Fruit fly (Drosophila melanogaster) whole organism, adult: Measurements from ENCODE around the gene CG13613.
A peak's percentile ranks its signal among the peaks of the same experiment; 100 is the strongest.

ENCODE experiments used
- CG11617 ChIP-seq: fragments of 200-800 bp; sonication (Bioruptor generic); optimal IDR thresholded peaks from 2 replicates; lab custom pipeline; 2017; ENCODE audit warnings: mild to moderate bottlenecking, missing biosample characterization, missing genetic modification reagents, missing genetic modification characterization
- CG12768 ChIP-seq: fragments of 200-800 bp; sonication (Bioruptor generic); optimal IDR thresholded peaks from 2 replicates; lab custom pipeline; 2017; ENCODE audit warnings: missing biosample characterization, missing genetic modification characterization, mild to moderate bottlenecking, moderate library complexity, missing genetic modification reagents
- CG14711 ChIP-seq: fragments of 200-800 bp; sonication (Bioruptor generic); optimal IDR thresholded peaks from 2 replicates; lab custom pipeline; 2018; ENCODE audit warnings: missing biosample characterization, mild to moderate bottlenecking, missing genetic modification characterization, moderate library complexity
- CG1620 ChIP-seq: fragments of 200-800 bp; sonication (Bioruptor generic); optimal IDR thresholded peaks from 2 replicates; lab custom pipeline; 2016; ENCODE audit warnings: missing biosample characterization, missing genetic modification characterization
- CG33017 ChIP-seq: fragments of 200-800 bp; sonication (Bioruptor generic); optimal IDR thresholded peaks from 2 replicates; lab custom pipeline; 2018; ENCODE audit warnings: missing biosample characterization, mild to moderate bottlenecking, missing genetic modification characterization, moderate library complexity
- CG5204 ChIP-seq: fragments of 200-800 bp; sonication (Bioruptor generic); optimal IDR thresholded peaks from 2 replicates; lab custom pipeline; 2016; ENCODE audit warnings: missing biosample characterization, missing genetic modification characterization
- CG7045 ChIP-seq: fragments of 200-800 bp; sonication (Bioruptor generic); optimal IDR thresholded peaks from 2 replicates; lab custom pipeline; 2017; ENCODE audit warnings: missing biosample characterization, mild to moderate bottlenecking, missing genetic modification characterization
- CG7101 ChIP-seq: fragments of 200-800 bp; sonication (Bioruptor generic); optimal IDR thresholded peaks from 2 replicates; lab custom pipeline; 2018; ENCODE audit warnings: missing biosample characterization, mild to moderate bottlenecking, missing genetic modification characterization, moderate library complexity
- Clk ChIP-seq: fragments of 200-800 bp; sonication (Bioruptor generic); optimal IDR thresholded peaks from 2 replicates; lab custom pipeline; 2017; ENCODE audit warnings: missing biosample characterization, missing genetic modification characterization
- Crg-1 ChIP-seq: fragments of 200-800 bp; sonication (Bioruptor generic); optimal IDR thresholded peaks from 2 replicates; lab custom pipeline; 2016; ENCODE audit warnings: missing biosample characterization, missing genetic modification characterization
- Hr96 ChIP-seq: fragments of 200-800 bp; sonication (Bioruptor generic); optimal IDR thresholded peaks from 2 replicates; lab custom pipeline; 2016; ENCODE audit warnings: missing biosample characterization, missing genetic modification characterization
- Mnt ChIP-seq: fragments of 200-800 bp; sonication (Bioruptor generic); optimal IDR thresholded peaks from 2 replicates; lab custom pipeline; 2016; ENCODE audit warnings: missing biosample characterization, mild to moderate bottlenecking, missing genetic modification characterization
- bab1 ChIP-seq: fragments of 200-800 bp; sonication (Bioruptor generic); optimal IDR thresholded peaks from 3 replicates; lab custom pipeline; 2019; ENCODE audit warnings: missing biosample characterization, mild to moderate bottlenecking, missing genetic modification characterization, moderate library complexity
- cic ChIP-seq: fragments of 200-800 bp; sonication (Bioruptor generic); optimal IDR thresholded peaks from 2 replicates; lab custom pipeline; 2017; ENCODE audit warnings: missing biosample characterization, mild to moderate bottlenecking, missing genetic modification characterization, moderate library complexity
- cnc ChIP-seq, 2 experiments: fragments of >200 bp; optimal IDR thresholded peaks; 2 replicates each; lab custom pipeline; 2017
- kay ChIP-seq: fragments of 200-800 bp; sonication (Bioruptor generic); peaks from one replicate; lab custom pipeline; 2016; ENCODE audit warnings: missing biosample characterization, missing genetic modification characterization, borderline replicate concordance
- ovo ChIP-seq: fragments of 200-800 bp; sonication (Bioruptor generic); optimal IDR thresholded peaks from 2 replicates; lab custom pipeline; 2016; ENCODE audit warnings: missing biosample characterization, missing genetic modification characterization
- pad ChIP-seq: fragments of 200-800 bp; sonication (Bioruptor generic); optimal IDR thresholded peaks from 3 replicates; lab custom pipeline; 2017; ENCODE audit warnings: missing biosample characterization, missing genetic modification characterization, mild to moderate bottlenecking, moderate library complexity, missing genetic modification reagents
- tj ChIP-seq: fragments of 200-800 bp; sonication (Bioruptor generic); optimal IDR thresholded peaks from 3 replicates; lab custom pipeline; 2017; ENCODE audit warnings: missing biosample characterization, mild to moderate bottlenecking, missing genetic modification characterization, moderate library complexity
- toe ChIP-seq: fragments of 200-800 bp; sonication (Bioruptor generic); optimal IDR thresholded peaks from 2 replicates; lab custom pipeline; 2016; ENCODE audit warnings: missing biosample characterization, missing genetic modification characterization

Gene CG13613

dm6 chr3R:24336622-24337021 is 28.7 kb upstream of the CG13613 start, which contains the start of gene CG6432:
Gene CG6432 (plus strand): TSS chr3R:24336922.
- TF ChIP-seq CG7101 (tag; lab: Kevin White, UChicago): no peak
- TF ChIP-seq cic (GFP tag; lab: Kevin White, UChicago): no peak
- TF ChIP-seq CG5204 (GFP tag; lab: Kevin White, UChicago): no peak
- TF ChIP-seq ovo (GFP tag; lab: Kevin White, UChicago): no peak
- TF ChIP-seq CG1620 (GFP tag; lab: Kevin White, UChicago): no peak
- no peak for TF ChIP-seq toe (GFP tag; lab: Kevin White, UChicago)
- no peak for TF ChIP-seq kay (GFP tag; lab: Kevin White, UChicago)
- TF ChIP-seq tj: no peak
- TF ChIP-seq CG12768 (GFP tag; lab: Kevin White, UChicago): no peak
- no peak for TF ChIP-seq bab1 (GFP tag; lab: Kevin White, UChicago)
- TF ChIP-seq Crg-1 (GFP tag; lab: Kevin White, UChicago): no peak
- no peak for TF ChIP-seq cnc (optimal IDR thresholded peaks at IDR 0.05; lab: Kevin White, UChicago)
- TF ChIP-seq CG7045 (GFP tag; lab: Kevin White, UChicago): no peak
- TF ChIP-seq pad (GFP tag; lab: Kevin White, UChicago): no peak
- no peak for TF ChIP-seq Hr96 (GFP tag; lab: Kevin White, UChicago)
- no peak for TF ChIP-seq Clk
- no peak for TF ChIP-seq CG14711 (tag; lab: Kevin White, UChicago)

- TF ChIP-seq CG11617 (GFP tag; lab: Kevin White, UChicago) (no peak), CG5204 (GFP tag; lab: Kevin White, UChicago) (no peak), Hr96 (GFP tag; lab: Kevin White, UChicago) (no peak), CG7101 (tag; lab: Kevin White, UChicago) (no peak), cic (GFP tag; lab: Kevin White, UChicago) (no peak), bab1 (GFP tag; lab: Kevin White, UChicago) (no peak)
These were observed 24.1 kb upstream of the CG13613 start, which contains the start of gene Ms for dm6 chr3R:24341251-24341650. Gene Ms (plus strand): TSS chr3R:24341551.

- no peak for TF ChIP-seq cnc (optimal IDR thresholded peaks at IDR 0.05; lab: Kevin White, UChicago)
- TF ChIP-seq CG33017 (tag; lab: Kevin White, UChicago): no peak
- TF ChIP-seq CG7101 (tag; lab: Kevin White, UChicago): peak; percentile 59
- TF ChIP-seq ovo (GFP tag; lab: Kevin White, UChicago): peak; percentile 19
- TF ChIP-seq Crg-1 (GFP tag; lab: Kevin White, UChicago): no peak
- peak; percentile 14 for TF ChIP-seq pad (GFP tag; lab: Kevin White, UChicago)
- no peak for TF ChIP-seq cic (GFP tag; lab: Kevin White, UChicago)
- TF ChIP-seq bab1 (GFP tag; lab: Kevin White, UChicago): peak; percentile 23
- TF ChIP-seq CG11617 (GFP tag; lab: Kevin White, UChicago): peak; percentile 66
- TF ChIP-seq CG12768 (GFP tag; lab: Kevin White, UChicago): peak; percentile 19
- TF ChIP-seq kay (GFP tag; lab: Kevin White, UChicago): no peak
- no peak for TF ChIP-seq tj
- TF ChIP-seq Clk: no peak
- no peak for TF ChIP-seq CG5204 (GFP tag; lab: Kevin White, UChicago)
- no peak for TF ChIP-seq toe (GFP tag; lab: Kevin White, UChicago)
- peak; percentile 48 for TF ChIP-seq Mnt
- TF ChIP-seq Hr96 (GFP tag; lab: Kevin White, UChicago): peak; percentile 46
- peak; percentile 31 for TF ChIP-seq CG1620 (GFP tag; lab: Kevin White, UChicago)
- peak; percentile 93 for TF ChIP-seq CG14711 (tag; lab: Kevin White, UChicago)
- no peak for TF ChIP-seq CG7045 (GFP tag; lab: Kevin White, UChicago)
These were observed 16.7 kb upstream of the CG13613 start, which contains the start of the genes CG5746 and CG6454 for dm6 chr3R:24348420-24349190. Gene CG5746 (minus strand): TSS chr3R:24348791. Gene CG6454 (plus strand): TSS chr3R:24349182.

dm6 chr3R:24353448-24353847 is 11.9 kb upstream of the CG13613 start:
- TF ChIP-seq toe (GFP tag; lab: Kevin White, UChicago) (no peak), CG14711 (tag; lab: Kevin White, UChicago) (no peak), Hr96 (GFP tag; lab: Kevin White, UChicago) (no peak), tj (no peak), bab1 (GFP tag; lab: Kevin White, UChicago) (no peak), cnc (optimal IDR thresholded peaks at IDR 0.05; lab: Kevin White, UChicago) (no peak), Mnt (no peak)

dm6 chr3R:24357698-24358097 is 7.7 kb upstream of the CG13613 start, which contains the start of gene Golgin84:
Gene Golgin84 (minus strand): TSS chr3R:24357938.
- TF ChIP-seq kay (GFP tag; lab: Kevin White, UChicago) (no peak), Hr96 (GFP tag; lab: Kevin White, UChicago) (no peak), cic (GFP tag; lab: Kevin White, UChicago) (no peak), CG1620 (GFP tag; lab: Kevin White, UChicago) (no peak), CG7101 (tag; lab: Kevin White, UChicago) (no peak), Crg-1 (GFP tag; lab: Kevin White, UChicago) (no peak), cnc (optimal IDR thresholded peaks at IDR 0.05; lab: Kevin White, UChicago) (no peak), pad (GFP tag; lab: Kevin White, UChicago) (no peak), Mnt (no peak), CG5204 (GFP tag; lab: Kevin White, UChicago) (no peak), tj (no peak), toe (GFP tag; lab: Kevin White, UChicago) (no peak), ovo (GFP tag; lab: Kevin White, UChicago) (no peak), CG14711 (tag; lab: Kevin White, UChicago) (no peak), bab1 (GFP tag; lab: Kevin White, UChicago) (no peak), Clk (no peak), CG12768 (GFP tag; lab: Kevin White, UChicago) (no peak), CG33017 (tag; lab: Kevin White, UChicago) (no peak), CG11617 (GFP tag; lab: Kevin White, UChicago) (no peak)
